Fruit fly (Drosophila melanogaster) whole organism, embryonic: ENCODE measurements around the gene eIF3h.

ENCODE experiments used
- CG10267 ChIP-seq: fragments of 200-800 bp; sonication (Bioruptor generic); optimal IDR thresholded peaks from 2 replicates; lab custom pipeline; 2018; ENCODE audit warnings: missing biosample characterization, mild to moderate bottlenecking, missing genetic modification characterization, moderate library complexity
- CG11456 ChIP-seq: fragments of 200-800 bp; sonication (Bioruptor generic); IDR thresholded peaks from 3 replicates; pipeline ENCODE4 v1.3.6; 2022; ENCODE audit warnings: missing biosample characterization, missing genetic modification characterization
- CG11560 ChIP-seq: fragments of 200-800 bp; sonication (Bioruptor generic); IDR thresholded peaks from 3 replicates; pipeline ENCODE4 v1.3.6; 2022; ENCODE audit warnings: missing biosample characterization, missing genetic modification characterization
- CG12104 ChIP-seq: fragments of 200-800 bp; sonication (Bioruptor generic); optimal IDR thresholded peaks from 3 replicates; lab custom pipeline; 2016; ENCODE audit warnings: missing biosample characterization, missing genetic modification characterization
- CG12155 ChIP-seq: fragments of 200-800 bp; sonication (Bioruptor generic); optimal IDR thresholded peaks from 3 replicates; lab custom pipeline; 2016; ENCODE audit warnings: missing biosample characterization, missing genetic modification characterization
- CG12391 ChIP-seq: fragments of 200-800 bp; sonication (Bioruptor generic); optimal IDR thresholded peaks from 3 replicates; lab custom pipeline; 2018; ENCODE audit warnings: missing biosample characterization, mild to moderate bottlenecking, missing genetic modification characterization, moderate library complexity
- CG12769 ChIP-seq: fragments of 200-800 bp; sonication (Bioruptor generic); optimal IDR thresholded peaks from 2 replicates; lab custom pipeline; 2019; ENCODE audit warnings: missing biosample characterization, mild to moderate bottlenecking, missing genetic modification characterization, moderate library complexity
- CG14014 ChIP-seq: fragments of 200-800 bp; sonication (Bioruptor generic); IDR thresholded peaks from 2 replicates; pipeline ENCODE4 v1.3.6; 2022; ENCODE audit warnings: missing biosample characterization, missing genetic modification characterization
- CG14710 ChIP-seq: fragments of 200-800 bp; sonication (Bioruptor generic); optimal IDR thresholded peaks from 3 replicates; lab custom pipeline; 2019; ENCODE audit warnings: missing biosample characterization, mild to moderate bottlenecking, missing genetic modification characterization, moderate library complexity
- CG18011 ChIP-seq: fragments of 200-800 bp; sonication (Bioruptor generic); optimal IDR thresholded peaks from 2 replicates; lab custom pipeline; 2017; ENCODE audit warnings: missing biosample characterization, missing genetic modification characterization, mild to moderate bottlenecking, moderate library complexity, missing genotype
- CG32767 ChIP-seq: fragments of 200-800 bp; sonication (Bioruptor generic); IDR thresholded peaks from 2 replicates; pipeline ENCODE4 v1.3.6; 2022; ENCODE audit warnings: missing biosample characterization, missing genetic modification characterization
- CG4707 ChIP-seq: fragments of 200-800 bp; sonication (Bioruptor generic); optimal IDR thresholded peaks from 2 replicates; lab custom pipeline; 2018; ENCODE audit warnings: missing biosample characterization, mild to moderate bottlenecking, missing genetic modification characterization, moderate library complexity
- CG5245 ChIP-seq: fragments of 200-800 bp; sonication (Bioruptor generic); optimal IDR thresholded peaks from 3 replicates; lab custom pipeline; 2016; ENCODE audit warnings: missing biosample characterization, missing genetic modification characterization
- CG6765 ChIP-seq: fragments of 200-800 bp; sonication (Bioruptor generic); optimal IDR thresholded peaks from 3 replicates; lab custom pipeline; 2017; ENCODE audit warnings: missing biosample characterization, mild to moderate bottlenecking, missing genetic modification characterization
- CG8089 ChIP-seq: fragments of 200-800 bp; sonication (Bioruptor generic); optimal IDR thresholded peaks from 3 replicates; lab custom pipeline; 2016; ENCODE audit warnings: missing biosample characterization, missing genetic modification characterization
- CG8388 ChIP-seq: fragments of 200-800 bp; sonication (Bioruptor generic); optimal IDR thresholded peaks from 2 replicates; lab custom pipeline; 2019; ENCODE audit warnings: missing biosample characterization, mild to moderate bottlenecking, missing genetic modification characterization, moderate library complexity
- CG8478 ChIP-seq: fragments of >200 bp; optimal IDR thresholded peaks from 2 replicates; lab custom pipeline; 2018
- CG8765 ChIP-seq: fragments of 200-800 bp; sonication (Bioruptor generic); IDR thresholded peaks from 2 replicates; pipeline ENCODE4 v1.3.6; 2022; ENCODE audit warnings: missing biosample characterization, missing genetic modification characterization
- CG9437 ChIP-seq: fragments of 200-800 bp; sonication (Bioruptor generic); optimal IDR thresholded peaks from 2 replicates; lab custom pipeline; 2018; ENCODE audit warnings: missing biosample characterization, mild to moderate bottlenecking, missing genetic modification characterization
- CG9876 ChIP-seq: fragments of 200-800 bp; sonication (Bioruptor generic); optimal IDR thresholded peaks from 2 replicates; lab custom pipeline; 2016; ENCODE audit warnings: missing biosample characterization, missing genetic modification characterization
- Camta ChIP-seq: fragments of 200-800 bp; sonication (Bioruptor generic); optimal IDR thresholded peaks from 2 replicates; lab custom pipeline; 2016; ENCODE audit warnings: missing biosample characterization, missing genetic modification characterization
- D ChIP-seq, 2 experiments: fragments of 200-800 bp in 1 of 2; fragments of >200 bp in 1 of 2; sonication (Bioruptor generic) in 1 of 2; optimal IDR thresholded peaks; 2 replicates in 1 of 2; 3 replicates in 1 of 2; lab custom pipeline; 2017; ENCODE audit warnings: mild to moderate bottlenecking in 1 of 2, missing biosample characterization in 1 of 2, missing genetic modification characterization in 1 of 2, missing genetic modification reagents in 1 of 2
- Dad ChIP-seq: fragments of 200-800 bp; sonication (Bioruptor generic); optimal IDR thresholded peaks from 3 replicates; lab custom pipeline; 2016; ENCODE audit warnings: missing biosample characterization, missing genetic modification characterization
- Gsc ChIP-seq: fragments of 200-800 bp; sonication (Bioruptor generic); IDR thresholded peaks from 2 replicates; pipeline ENCODE4 v1.3.6; 2022; ENCODE audit warnings: missing biosample characterization, missing genetic modification characterization
- Hmx ChIP-seq: fragments of 200-800 bp; sonication (Bioruptor generic); optimal IDR thresholded peaks from 2 replicates; lab custom pipeline; 2016; ENCODE audit warnings: missing biosample characterization, missing genetic modification characterization
- Hsf ChIP-seq: fragments of 200-800 bp; sonication (Bioruptor generic); optimal IDR thresholded peaks from 3 replicates; lab custom pipeline; 2016; ENCODE audit warnings: missing biosample characterization, missing genetic modification characterization
- Lim3 ChIP-seq: fragments of 200-800 bp; sonication (Bioruptor generic); IDR thresholded peaks from 2 replicates; pipeline ENCODE4 v1.3.6; 2022; ENCODE audit warnings: missing biosample characterization, missing genetic modification characterization
- Lpt ChIP-seq: fragments of >200 bp; optimal IDR thresholded peaks from 2 replicates; lab custom pipeline; 2018; ENCODE audit warnings: missing biosample characterization, missing genetic modification characterization
- MBD-R2 ChIP-seq: fragments of 200-800 bp; sonication (Bioruptor generic); IDR thresholded peaks from 2 replicates; pipeline ENCODE4 v1.3.6; 2022; ENCODE audit warnings: missing biosample characterization, missing genetic modification characterization
- MESR4 ChIP-seq: fragments of 200-800 bp; sonication (Bioruptor generic); optimal IDR thresholded peaks from 2 replicates; lab custom pipeline; 2018; ENCODE audit warnings: missing biosample characterization, mild to moderate bottlenecking, missing genetic modification characterization, moderate library complexity
- Nf-YC ChIP-seq: fragments of 200-800 bp; optimal IDR thresholded peaks from 3 replicates; lab custom pipeline; 2019; ENCODE audit warnings: missing biosample characterization, mild to moderate bottlenecking, missing genetic modification characterization, moderate library complexity
- Oaz ChIP-seq: fragments of 200-800 bp; sonication (Bioruptor generic); IDR thresholded peaks from 2 replicates; pipeline ENCODE4 v1.3.6; 2022; ENCODE audit warnings: missing biosample characterization, missing genetic modification characterization
- al ChIP-seq: fragments of 200-800 bp; sonication (Bioruptor generic); IDR thresholded peaks from 2 replicates; pipeline ENCODE4 v1.3.6; 2022; ENCODE audit warnings: missing biosample characterization, missing genetic modification characterization
- bab2 ChIP-seq: fragments of 200-800 bp; sonication (Bioruptor generic); optimal IDR thresholded peaks from 2 replicates; lab custom pipeline; 2016; ENCODE audit warnings: missing biosample characterization, missing genetic modification characterization
- crp ChIP-seq, 2 experiments: fragments of 200-800 bp; sonication (Bioruptor generic); optimal IDR thresholded peaks; 2 replicates in 1 of 2; 3 replicates in 1 of 2; lab custom pipeline; 2017; ENCODE audit warnings: missing biosample characterization in 2 of 2, missing genetic modification characterization in 2 of 2, mild to moderate bottlenecking in 1 of 2, moderate library complexity in 1 of 2
- emc ChIP-seq: fragments of 200-800 bp; sonication (Bioruptor generic); optimal IDR thresholded peaks from 2 replicates; lab custom pipeline; 2016; ENCODE audit warnings: missing biosample characterization, missing genetic modification characterization
- ems ChIP-seq: fragments of 200-800 bp; sonication (Bioruptor generic); optimal IDR thresholded peaks from 3 replicates; lab custom pipeline; 2016; ENCODE audit warnings: missing biosample characterization, missing genetic modification characterization
- ewg ChIP-seq: fragments of 200-800 bp; sonication (Bioruptor generic); optimal IDR thresholded peaks from 3 replicates; lab custom pipeline; 2017; ENCODE audit warnings: mild to moderate bottlenecking, missing biosample characterization, missing genetic modification reagents, missing genetic modification characterization
- fd102C ChIP-seq: fragments of 200-800 bp; sonication (Bioruptor generic); optimal IDR thresholded peaks from 2 replicates; lab custom pipeline; 2018; ENCODE audit warnings: missing biosample characterization, mild to moderate bottlenecking, missing genetic modification characterization, moderate library complexity
- gfzf ChIP-seq: fragments of 200-800 bp; sonication (Bioruptor generic); optimal IDR thresholded peaks from 2 replicates; lab custom pipeline; 2016; ENCODE audit warnings: missing biosample characterization, mild to moderate bottlenecking, missing genetic modification characterization, moderate library complexity
- gt ChIP-seq: fragments of 200-800 bp; sonication (Bioruptor generic); IDR thresholded peaks from 2 replicates; pipeline ENCODE4 v1.3.6; 2022; ENCODE audit warnings: missing biosample characterization, missing genetic modification characterization
- h ChIP-seq: fragments of >200 bp; optimal IDR thresholded peaks from 2 replicates; lab custom pipeline; 2017
- hkb ChIP-seq, 2 experiments: fragments of 200-800 bp in 1 of 2; fragments of >200 bp in 1 of 2; sonication (Bioruptor generic) in 1 of 2; IDR thresholded peaks in 1 of 2; optimal IDR thresholded peaks in 1 of 2; 2 replicates each; pipeline versions ENCODE4 v1.3.6 to Lab custom; 2017 to 2022; ENCODE audit warnings: missing biosample characterization in 1 of 2, missing genetic modification characterization in 1 of 2
- lilli ChIP-seq: fragments of 200-800 bp; sonication (Bioruptor generic); optimal IDR thresholded peaks from 3 replicates; lab custom pipeline; 2016; ENCODE audit warnings: missing biosample characterization, missing genetic modification characterization
- pan ChIP-seq, 4 experiments: fragments of >200 bp in 3 of 4; fragments of 200-800 bp in 1 of 4; sonication (Bioruptor generic) in 1 of 4; optimal IDR thresholded peaks in 3 of 4; IDR thresholded peaks in 1 of 4; 2 replicates each; pipeline versions ENCODE4 v1.3.6 to Lab custom; 2017 to 2022; ENCODE audit warnings: missing biosample characterization in 2 of 4, missing genetic modification characterization in 2 of 4, mixed read lengths in 1 of 4
- salm ChIP-seq: fragments of 200-800 bp; sonication (Bioruptor generic); optimal IDR thresholded peaks from 2 replicates; lab custom pipeline; 2018; ENCODE audit warnings: missing biosample characterization, mild to moderate bottlenecking, missing genetic modification characterization
- sc ChIP-seq, 3 experiments: fragments of >200 bp in 2 of 3; fragments of 200-800 bp in 1 of 3; sonication (Bioruptor generic) in 1 of 3; optimal IDR thresholded peaks; 2 replicates in 2 of 3; 3 replicates in 1 of 3; lab custom pipeline; 2017; ENCODE audit warnings: mild to moderate bottlenecking in 1 of 3, missing biosample characterization in 1 of 3, missing genetic modification characterization in 1 of 3, missing genetic modification reagents in 1 of 3
- sd ChIP-seq: fragments of 200-800 bp; sonication (Bioruptor generic); optimal IDR thresholded peaks from 3 replicates; lab custom pipeline; 2018; ENCODE audit warnings: missing biosample characterization, mild to moderate bottlenecking, missing genetic modification characterization, moderate library complexity
- stc ChIP-seq: fragments of 200-800 bp; sonication (Bioruptor generic); IDR thresholded peaks from 2 replicates; pipeline ENCODE4 v1.3.6; 2022; ENCODE audit warnings: missing biosample characterization, missing genetic modification characterization
- tin ChIP-seq: fragments of 200-800 bp; sonication (Bioruptor generic); optimal IDR thresholded peaks from 3 replicates; lab custom pipeline; 2016; ENCODE audit warnings: missing biosample characterization, missing genetic modification characterization

Gene eIF3h

dm6 chr2L:5099790-5100360, 47.0 kb upstream of the eIF3h start, which contains the start of gene ND-13A (continued):
- no peak for TF ChIP-seq ems (GFP tag; lab: Kevin White, UChicago)
- TF ChIP-seq bab2 (GFP tag; lab: Kevin White, UChicago): no peak
- no peak for TF ChIP-seq emc (GFP tag; lab: Kevin White, UChicago)
- TF ChIP-seq CG5245 (GFP tag; lab: Kevin White, UChicago): no peak
- peak; percentile 25 for TF ChIP-seq gfzf (GFP tag; lab: Kevin White, UChicago)
- no peak for TF ChIP-seq ewg
- TF ChIP-seq fd102C: no peak
- TF ChIP-seq CG9437 (GFP tag; lab: Kevin White, UChicago): no peak
- TF ChIP-seq lilli: no peak
- no peak for TF ChIP-seq pan (optimal IDR thresholded peaks at IDR 0.05; lab: Kevin White, UChicago)
- TF ChIP-seq pan (GFP tag; optimal IDR thresholded peaks at IDR 0.05 in 1 of 2, IDR thresholded peaks at IDR 0.05 in 1 of 2): no peak
- TF ChIP-seq Camta (GFP tag; lab: Kevin White, UChicago): no peak
- peak; percentile 13 for TF ChIP-seq CG14710 (tag; lab: Kevin White, UChicago)
- TF ChIP-seq CG8765 (GFP tag; lab: Robert Waterston, UW): no peak
- TF ChIP-seq crp (GFP tag; optimal IDR thresholded peaks at IDR 0.05; lab: Kevin White, UChicago): peak; percentile 36 to 92
- no peak for TF ChIP-seq CG32767 (GFP tag; lab: Robert Waterston, UW)
- no peak for TF ChIP-seq Oaz
- no peak for TF ChIP-seq Hmx
- no peak for TF ChIP-seq Dad (GFP tag; lab: Kevin White, UChicago)
- no peak for TF ChIP-seq CG12155 (GFP tag; lab: Kevin White, UChicago)
- no peak for TF ChIP-seq CG8388 (GFP tag; lab: Kevin White, UChicago)
- TF ChIP-seq CG12391 (tag; lab: Kevin White, UChicago): peak; percentile 4
- no peak for TF ChIP-seq CG11456 (GFP tag; lab: Robert Waterston, UW)
- no peak for TF ChIP-seq CG12104 (GFP tag; lab: Kevin White, UChicago)
- no peak for TF ChIP-seq CG14014 (GFP tag; lab: Robert Waterston, UW)
- TF ChIP-seq tin: no peak
- peak; percentile 83 for TF ChIP-seq MESR4 (GFP tag; lab: Kevin White, UChicago)
- no peak for TF ChIP-seq Nf-YC
- TF ChIP-seq Hsf (GFP tag; lab: Kevin White, UChicago): no peak
- TF ChIP-seq gt (GFP tag; lab: Robert Waterston, UW): no peak
- TF ChIP-seq CG6765 (GFP tag; lab: Kevin White, UChicago): no peak
- no peak for TF ChIP-seq CG18011 (GFP tag; lab: Kevin White, UChicago)
- no peak for TF ChIP-seq D (optimal IDR thresholded peaks at IDR 0.05; lab: Kevin White, UChicago)
- no peak for TF ChIP-seq D (GFP tag; optimal IDR thresholded peaks at IDR 0.05; lab: Kevin White, UChicago)
- peak; percentile 82 for TF ChIP-seq MBD-R2 (GFP tag; lab: Robert Waterston, UW)
- TF ChIP-seq CG10267 (tag; lab: Kevin White, UChicago): peak; percentile 2
- no peak for TF ChIP-seq CG11560 (tag; lab: Robert Waterston, UW)
- no peak for TF ChIP-seq CG8089
- no peak for TF ChIP-seq CG8478 (lab: Kevin White, UChicago)
- TF ChIP-seq stc (GFP tag; lab: Robert Waterston, UW): peak; percentile 9; the same call in 1 of the 2 replicates
- peak; percentile 13 for TF ChIP-seq sd (tag; lab: Kevin White, UChicago)
- no peak for TF ChIP-seq CG12769 (tag; lab: Kevin White, UChicago)
- no peak for TF ChIP-seq CG4707 (GFP tag; lab: Kevin White, UChicago)
- no peak for TF ChIP-seq CG9876 (GFP tag; lab: Kevin White, UChicago)
- TF ChIP-seq Lpt (GFP tag; lab: Kevin White, UChicago): no peak
- TF ChIP-seq hkb (optimal IDR thresholded peaks at IDR 0.05; lab: Kevin White, UChicago): no peak
- no peak; the same call in 1 of the 2 replicates for TF ChIP-seq hkb (GFP tag; IDR thresholded peaks at IDR 0.05; lab: Robert Waterston, UW)
- TF ChIP-seq Lim3 (GFP tag; lab: Robert Waterston, UW): no peak
- TF ChIP-seq al (GFP tag; lab: Robert Waterston, UW): no peak
- no peak for TF ChIP-seq Gsc (GFP tag; lab: Robert Waterston, UW)
- no peak for TF ChIP-seq salm (tag; lab: Kevin White, UChicago)
- no peak for TF ChIP-seq h (lab: Kevin White, UChicago)
- no peak for TF ChIP-seq sc (optimal IDR thresholded peaks at IDR 0.05; lab: Kevin White, UChicago)
- no peak for TF ChIP-seq sc (GFP tag; optimal IDR thresholded peaks at IDR 0.05; lab: Kevin White, UChicago)
